Fruit fly (Drosophila melanogaster) whole organism, wandering third instar larva: ENCODE measurements around the gene Set8.

Experiments
- Abd-B ChIP-seq: fragments of >200 bp; optimal IDR thresholded peaks from 2 replicates; lab custom pipeline; 2017; ENCODE audit warnings: missing biosample characterization, missing genetic modification characterization
- CG9705 ChIP-seq: fragments of 200-800 bp; sonication (Bioruptor generic); optimal IDR thresholded peaks from 2 replicates; lab custom pipeline; 2018; ENCODE audit warnings: missing biosample characterization, mild to moderate bottlenecking, missing genetic modification characterization
- CrebA ChIP-seq: fragments of 200-800 bp; sonication (Bioruptor generic); optimal IDR thresholded peaks from 2 replicates; lab custom pipeline; 2016; ENCODE audit warnings: missing biosample characterization, mild to moderate bottlenecking, missing genetic modification characterization, borderline replicate concordance
- Dif ChIP-seq: fragments of 200-275, 200-300 bp; sonication (Bioruptor generic); optimal IDR thresholded peaks from 2 replicates; lab custom pipeline; 2018; ENCODE audit warnings: missing biosample characterization, missing genetic modification characterization; ENCODE audit not compliant: partially characterized antibody
- GATAd ChIP-seq: sonication (Bioruptor generic); optimal IDR thresholded peaks from 2 replicates; lab custom pipeline; 2016; ENCODE audit warnings: missing biosample characterization, missing genetic modification characterization
- HLH106 ChIP-seq: fragments of 200-800 bp; optimal IDR thresholded peaks from 3 replicates; lab custom pipeline; 2019; ENCODE audit warnings: missing biosample characterization, mild to moderate bottlenecking, missing genetic modification characterization, moderate library complexity
- Hr78 ChIP-seq: fragments of >200 bp; optimal IDR thresholded peaks from 2 replicates; lab custom pipeline; 2017; ENCODE audit warnings: missing biosample characterization, missing genetic modification characterization
- Hr83 ChIP-seq: fragments of 200-300 bp; sonication (Bioruptor generic); optimal IDR thresholded peaks from 2 replicates; lab custom pipeline; 2016; ENCODE audit warnings: missing biosample characterization, mild to moderate bottlenecking, missing genetic modification characterization, moderate library complexity; ENCODE audit not compliant: poor library complexity, severe bottlenecking
- Mio ChIP-seq: sonication (Bioruptor generic); optimal IDR thresholded peaks from 2 replicates; lab custom pipeline; 2016; ENCODE audit warnings: missing biosample characterization, missing genetic modification characterization
- Myc ChIP-seq: fragments of >200 bp; optimal IDR thresholded peaks from 2 replicates; lab custom pipeline; 2017
- N ChIP-seq: fragments of >200 bp; optimal IDR thresholded peaks from 2 replicates; lab custom pipeline; 2018; ENCODE audit warnings: missing biosample characterization, missing external identifiers, missing genetic modification characterization
- Rel ChIP-seq, 2 experiments: fragments of 200-800 bp; sonication (Bioruptor generic) in 1 of 2; optimal IDR thresholded peaks; 2 replicates in 1 of 2; 3 replicates in 1 of 2; lab custom pipeline; 2016 to 2019; ENCODE audit warnings: mild to moderate bottlenecking in 2 of 2, missing biosample characterization in 2 of 2, missing genetic modification characterization in 2 of 2, moderate library complexity in 1 of 2
- Sp1 ChIP-seq: fragments of 200-800 bp; sonication (Bioruptor generic); optimal IDR thresholded peaks from 3 replicates; lab custom pipeline; 2019; ENCODE audit warnings: missing biosample characterization, mild to moderate bottlenecking, missing genetic modification characterization, moderate library complexity
- Vsx2 ChIP-seq: fragments of 200-300, 225-300 bp; sonication (Bioruptor generic); optimal IDR thresholded peaks from 2 replicates; lab custom pipeline; 2018; ENCODE audit warnings: missing biosample characterization, missing genetic modification characterization; ENCODE audit not compliant: partially characterized antibody
- br ChIP-seq: fragments of 200-800 bp; sonication (Bioruptor generic); optimal IDR thresholded peaks from 2 replicates; lab custom pipeline; 2016; ENCODE audit warnings: missing biosample characterization, missing genetic modification characterization
- brk ChIP-seq: fragments of 200-800 bp; sonication (Bioruptor generic); optimal IDR thresholded peaks from 2 replicates; lab custom pipeline; 2016; ENCODE audit warnings: missing biosample characterization, mild to moderate bottlenecking, missing genetic modification characterization
- dl ChIP-seq, 2 experiments: fragments of 175-275, 200-275 bp in 1 of 2; fragments of 200-275 bp in 1 of 2; sonication (Bioruptor generic); optimal IDR thresholded peaks; lab custom pipeline; 2018; ENCODE audit warnings: mild to moderate bottlenecking in 2 of 2, missing biosample characterization in 2 of 2, missing genetic modification characterization in 2 of 2, moderate library complexity in 2 of 2; ENCODE audit not compliant: partially characterized antibody in 2 of 2, insufficient read depth in 1 of 2
- dsf ChIP-seq: sonication (Bioruptor generic); optimal IDR thresholded peaks from 2 replicates; lab custom pipeline; 2016; ENCODE audit warnings: missing biosample characterization, missing genetic modification characterization, borderline replicate concordance
- foxo ChIP-seq, 2 experiments: fragments of 200-800 bp; sonication (Bioruptor generic); optimal IDR thresholded peaks; 2 replicates in 1 of 2; 3 replicates in 1 of 2; lab custom pipeline; 2016 to 2017; ENCODE audit warnings: missing biosample characterization in 2 of 2, missing genetic modification characterization in 2 of 2
- h ChIP-seq: fragments of 200-800 bp; sonication (Bioruptor generic); optimal IDR thresholded peaks from 3 replicates; lab custom pipeline; 2016; ENCODE audit warnings: missing biosample characterization, mild to moderate bottlenecking, missing genetic modification characterization
- jim ChIP-seq: fragments of 175-275, 200-325 bp; sonication (Bioruptor generic); optimal IDR thresholded peaks from 2 replicates; lab custom pipeline; 2016; ENCODE audit warnings: missing biosample characterization, mild to moderate bottlenecking, missing genetic modification characterization
- lola ChIP-seq: fragments of >200 bp; optimal IDR thresholded peaks from 2 replicates; lab custom pipeline; 2017; ENCODE audit warnings: missing biosample characterization, missing genetic modification characterization
- pan ChIP-seq: fragments of >200 bp; optimal IDR thresholded peaks from 2 replicates; lab custom pipeline; 2017
- psq ChIP-seq: fragments of 200-800 bp; sonication (Bioruptor generic); optimal IDR thresholded peaks from 3 replicates; lab custom pipeline; 2017; ENCODE audit warnings: missing biosample characterization, mild to moderate bottlenecking, missing genetic modification characterization, moderate library complexity
- rgr ChIP-seq: fragments of 200-800 bp; sonication (Bioruptor generic); optimal IDR thresholded peaks from 3 replicates; lab custom pipeline; 2016; ENCODE audit warnings: missing biosample characterization, mild to moderate bottlenecking, missing genetic modification characterization
- sage ChIP-seq: fragments of 200-800 bp; sonication (Bioruptor generic); optimal IDR thresholded peaks from 2 replicates; lab custom pipeline; 2016; ENCODE audit warnings: missing biosample characterization, mild to moderate bottlenecking, missing genetic modification characterization
- sv ChIP-seq: fragments of 200-800 bp; sonication (Bioruptor generic); optimal IDR thresholded peaks from 3 replicates; lab custom pipeline; 2016; ENCODE audit warnings: missing biosample characterization, missing genetic modification characterization
- tai ChIP-seq: sonication (Bioruptor generic); optimal IDR thresholded peaks from 2 replicates; lab custom pipeline; 2016; ENCODE audit warnings: missing biosample characterization, missing genetic modification characterization

The Set8 gene

DNA sequence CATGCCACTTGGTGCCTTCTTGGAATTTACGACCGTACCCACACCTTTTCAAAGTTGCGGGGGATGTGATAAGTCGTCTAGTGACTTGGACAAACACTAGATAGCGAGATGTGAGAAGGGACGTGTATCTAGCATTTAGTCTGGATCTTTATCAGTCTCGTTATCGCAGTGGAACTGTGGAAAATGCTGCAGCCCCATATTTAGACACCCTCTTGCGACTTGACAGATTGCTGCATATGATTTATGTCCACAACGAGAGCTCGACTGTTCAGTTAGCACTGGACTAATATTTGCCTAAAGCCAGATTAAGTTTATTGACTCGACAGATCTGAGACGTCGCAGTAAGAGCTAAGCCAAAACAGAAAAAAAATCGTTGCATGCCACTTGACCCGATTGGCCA is 15.9 kb upstream of the Set8 start:
- TF ChIP-seq Vsx2 (GFP tag; lab: Kevin White, UChicago) = no peak
- TF ChIP-seq sage = no peak
- no peak for TF ChIP-seq sv (GFP tag; lab: Kevin White, UChicago)

DNA sequence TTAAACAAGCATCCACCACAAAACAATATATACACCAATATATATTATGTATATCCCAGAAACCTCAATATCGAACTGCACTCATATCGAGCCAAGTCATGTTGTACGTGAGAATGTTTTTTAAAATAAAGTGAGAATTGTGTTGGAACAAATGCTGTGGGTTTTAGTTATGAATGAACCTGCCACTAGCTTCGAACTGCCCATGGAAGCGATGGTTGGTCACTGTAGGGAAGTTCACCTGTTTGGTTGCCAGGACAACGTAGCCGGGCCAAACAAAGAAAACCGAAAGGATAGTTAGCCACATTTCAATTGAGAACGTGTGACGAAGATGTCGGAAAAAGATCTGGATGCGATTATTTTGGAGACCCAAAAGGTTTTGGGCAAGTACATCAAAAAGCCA is 13.7 kb upstream of the Set8 start, which contains the start of gene IFT54:
Gene IFT54, plus strand, starts transcription at position 301 of the 400 bp plus-strand sequence.
- TF ChIP-seq dl (GFP tag; optimal IDR thresholded peaks at IDR 0.05; lab: Kevin White, UChicago; ENCODE audit: insufficient read depth in 1 of 2, partially characterized antibody in 2 of 2) (no peak), Sp1 (GFP tag; lab: Kevin White, UChicago) (no peak), Hr83 (no peak), Rel (GFP tag; optimal IDR thresholded peaks at IDR 0.05; lab: Kevin White, UChicago) (no peak), Rel (tag; optimal IDR thresholded peaks at IDR 0.05; lab: Kevin White, UChicago) (no peak), Dif (no peak)

DNA sequence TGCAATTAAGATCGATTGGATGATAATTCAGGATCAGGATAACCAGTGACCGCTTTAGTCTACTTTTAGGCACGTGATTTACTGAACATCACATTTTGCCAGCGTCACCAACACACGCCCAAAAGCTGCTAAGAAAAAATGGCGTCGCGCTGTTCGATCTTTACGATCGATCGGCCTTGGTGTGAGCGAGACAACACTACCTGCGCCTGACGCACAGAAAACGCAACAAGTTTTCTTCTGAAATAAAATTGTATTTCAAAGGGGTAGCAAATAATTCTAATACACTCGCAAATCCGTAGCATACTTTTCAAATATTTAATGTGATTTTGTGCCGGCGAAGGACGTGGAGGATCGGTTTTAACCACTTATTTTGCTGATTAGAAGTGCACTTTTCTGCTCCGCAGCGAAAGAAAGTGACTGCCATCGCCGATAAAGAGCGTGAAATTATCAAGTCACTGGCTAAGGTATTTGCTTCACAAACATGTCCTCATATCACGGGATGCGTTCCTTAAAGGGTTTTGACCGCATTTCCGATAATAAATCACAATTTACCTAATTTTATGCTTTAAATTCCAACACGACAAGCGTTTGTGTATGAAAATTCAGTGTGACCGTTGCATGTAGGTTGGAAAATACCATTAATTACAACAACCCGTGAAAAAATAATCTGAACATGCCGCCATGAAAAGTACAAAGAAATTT is 7.7 kb upstream of the Set8 start:
- no peak for TF ChIP-seq dl (GFP tag; optimal IDR thresholded peaks at IDR 0.05; lab: Kevin White, UChicago; ENCODE audit: insufficient read depth in 1 of 2, partially characterized antibody in 2 of 2)
- peak; percentile 52 for TF ChIP-seq Hr83
- peak; percentile 86 for TF ChIP-seq Vsx2 (GFP tag; lab: Kevin White, UChicago)
- peak; percentile 56 for TF ChIP-seq N (GFP tag; lab: Kevin White, UChicago)
- no peak for TF ChIP-seq br (GFP tag; lab: Kevin White, UChicago)
- TF ChIP-seq Myc (lab: Kevin White, UChicago) = peak; percentile 83
- no peak for TF ChIP-seq HLH106
- peak; percentile 12 for TF ChIP-seq Abd-B (GFP tag; lab: Kevin White, UChicago)
- no peak for TF ChIP-seq pan (lab: Kevin White, UChicago)
- peak; percentile 21 for TF ChIP-seq lola (GFP tag; lab: Kevin White, UChicago)
- no peak for TF ChIP-seq rgr (GFP tag; lab: Kevin White, UChicago)
- no peak for TF ChIP-seq Rel (GFP tag; optimal IDR thresholded peaks at IDR 0.05; lab: Kevin White, UChicago)
- no peak for TF ChIP-seq Rel (tag; optimal IDR thresholded peaks at IDR 0.05; lab: Kevin White, UChicago)
- no peak for TF ChIP-seq foxo (GFP tag; optimal IDR thresholded peaks at IDR 0.05; lab: Kevin White, UChicago)
- TF ChIP-seq jim (GFP tag; lab: Kevin White, UChicago) = no peak
- no peak for TF ChIP-seq Hr78 (GFP tag; lab: Kevin White, UChicago)
- TF ChIP-seq h = no peak
- TF ChIP-seq GATAd (GFP tag; lab: Kevin White, UChicago) = no peak
- TF ChIP-seq CrebA (GFP tag; lab: Kevin White, UChicago) = no peak
- no peak for TF ChIP-seq Mio (GFP tag; lab: Kevin White, UChicago)
- no peak for TF ChIP-seq sage

DNA sequence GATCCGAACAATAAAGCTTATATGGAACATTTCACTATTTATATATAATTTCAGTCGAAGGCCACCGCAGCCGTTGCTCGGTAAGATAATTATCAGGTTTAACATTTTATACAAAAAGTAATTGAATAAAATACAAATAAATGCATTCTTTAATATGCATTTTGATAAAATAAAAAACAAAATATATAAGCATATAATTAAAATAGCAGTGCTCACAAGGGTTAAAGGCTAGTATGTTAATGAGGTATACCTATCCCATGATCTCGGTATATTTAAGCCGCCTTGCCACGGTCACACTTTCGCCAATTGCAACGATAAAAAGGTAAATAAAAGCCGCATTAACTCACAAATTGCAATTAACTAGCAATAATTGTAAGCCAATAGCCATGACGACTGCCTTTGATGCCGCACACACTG is 7.0 kb upstream of the Set8 start, which contains the start of gene Polr2I:
Gene Polr2I, plus strand, starts transcription at position 289 of the 417 bp plus-strand sequence.
- TF ChIP-seq rgr (GFP tag; lab: Kevin White, UChicago) (peak; percentile 32), N (GFP tag; lab: Kevin White, UChicago) (no peak), h (no peak), Vsx2 (GFP tag; lab: Kevin White, UChicago) (no peak), foxo (GFP tag; optimal IDR thresholded peaks at IDR 0.05; lab: Kevin White, UChicago) (peak in 1 of 2 experiments; percentile 45), HLH106 (peak; percentile 60), CG9705 (GFP tag; lab: Kevin White, UChicago) (peak; percentile 37), psq (GFP tag; lab: Kevin White, UChicago) (peak; percentile 9), brk (GFP tag; lab: Kevin White, UChicago) (no peak), dsf (peak; percentile 25), Dif (no peak), Sp1 (GFP tag; lab: Kevin White, UChicago) (peak; percentile 45)

DNA sequence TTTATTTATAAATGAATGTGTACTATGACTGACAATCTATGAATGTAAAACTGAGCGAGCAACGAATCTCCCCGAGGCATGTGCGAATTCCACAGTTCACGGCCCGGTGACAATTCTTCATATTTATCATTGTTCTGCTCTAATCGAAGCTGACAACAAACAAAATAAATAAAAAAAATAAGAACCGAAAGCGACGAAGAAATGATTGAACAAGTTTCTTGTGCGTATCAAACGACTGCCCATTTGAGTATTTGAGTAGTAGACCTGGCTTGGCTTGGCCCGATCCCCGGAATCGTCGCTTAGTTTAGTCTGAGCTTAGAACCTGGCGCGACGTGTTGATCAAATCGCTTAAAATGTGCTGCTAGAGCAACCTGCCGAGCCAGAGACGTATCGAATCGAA is 5.8 kb upstream of the Set8 start, which contains the start of gene CG31321:
Gene CG31321, plus strand, starts transcription at position 301 of the 400 bp plus-strand sequence.
- TF ChIP-seq foxo (GFP tag; optimal IDR thresholded peaks at IDR 0.05; lab: Kevin White, UChicago) (no peak), tai (GFP tag; lab: Kevin White, UChicago) (no peak)
